Worm (Caenorhabditis elegans): ENCODE measurements around the gene nspe-7.

ce11 chrII:12669882-12670281 is 42.9 kb downstream of the nspe-7 start:
- no peak for TF ChIP-seq mab-5 (tag; optimal IDR thresholded peaks at IDR 0.05)
- TF ChIP-seq unc-39 (tag; optimal IDR thresholded peaks at IDR 0.05), result no peak
- TF ChIP-seq aly-2 (tag; optimal IDR thresholded peaks at IDR 0.05), result no peak
- no peak for TF ChIP-seq nhr-237 (tag; optimal IDR thresholded peaks at IDR 0.05)
- TF ChIP-seq ama-1 (optimal IDR thresholded peaks at IDR 0.05), result no peak
- no peak for TF ChIP-seq dmd-4 (tag; optimal IDR thresholded peaks at IDR 0.05)
